Fruit fly (Drosophila melanogaster) whole organism, adult: ENCODE data around the gene Usp39.

Experiments used
- CG11617 ChIP-seq: fragments of 200-800 bp; sonication (Bioruptor generic); optimal IDR thresholded peaks from 2 replicates; lab custom pipeline; 2017; ENCODE audit warnings: mild to moderate bottlenecking, missing biosample characterization, missing genetic modification reagents, missing genetic modification characterization
- CG12768 ChIP-seq: fragments of 200-800 bp; sonication (Bioruptor generic); optimal IDR thresholded peaks from 2 replicates; lab custom pipeline; 2017; ENCODE audit warnings: missing biosample characterization, missing genetic modification characterization, mild to moderate bottlenecking, moderate library complexity, missing genetic modification reagents
- CG14711 ChIP-seq: fragments of 200-800 bp; sonication (Bioruptor generic); optimal IDR thresholded peaks from 2 replicates; lab custom pipeline; 2018; ENCODE audit warnings: missing biosample characterization, mild to moderate bottlenecking, missing genetic modification characterization, moderate library complexity
- CG33017 ChIP-seq: fragments of 200-800 bp; sonication (Bioruptor generic); optimal IDR thresholded peaks from 2 replicates; lab custom pipeline; 2018; ENCODE audit warnings: missing biosample characterization, mild to moderate bottlenecking, missing genetic modification characterization, moderate library complexity
- CG5204 ChIP-seq: fragments of 200-800 bp; sonication (Bioruptor generic); optimal IDR thresholded peaks from 2 replicates; lab custom pipeline; 2016; ENCODE audit warnings: missing biosample characterization, missing genetic modification characterization
- CG7045 ChIP-seq: fragments of 200-800 bp; sonication (Bioruptor generic); optimal IDR thresholded peaks from 2 replicates; lab custom pipeline; 2017; ENCODE audit warnings: missing biosample characterization, mild to moderate bottlenecking, missing genetic modification characterization
- Clk ChIP-seq: fragments of 200-800 bp; sonication (Bioruptor generic); optimal IDR thresholded peaks from 2 replicates; lab custom pipeline; 2017; ENCODE audit warnings: missing biosample characterization, missing genetic modification characterization
- Crg-1 ChIP-seq: fragments of 200-800 bp; sonication (Bioruptor generic); optimal IDR thresholded peaks from 2 replicates; lab custom pipeline; 2016; ENCODE audit warnings: missing biosample characterization, missing genetic modification characterization
- Hr96 ChIP-seq: fragments of 200-800 bp; sonication (Bioruptor generic); optimal IDR thresholded peaks from 2 replicates; lab custom pipeline; 2016; ENCODE audit warnings: missing biosample characterization, missing genetic modification characterization
- Mnt ChIP-seq: fragments of 200-800 bp; sonication (Bioruptor generic); optimal IDR thresholded peaks from 2 replicates; lab custom pipeline; 2016; ENCODE audit warnings: missing biosample characterization, mild to moderate bottlenecking, missing genetic modification characterization
- bab1 ChIP-seq: fragments of 200-800 bp; sonication (Bioruptor generic); optimal IDR thresholded peaks from 3 replicates; lab custom pipeline; 2019; ENCODE audit warnings: missing biosample characterization, mild to moderate bottlenecking, missing genetic modification characterization, moderate library complexity
- cic ChIP-seq: fragments of 200-800 bp; sonication (Bioruptor generic); optimal IDR thresholded peaks from 2 replicates; lab custom pipeline; 2017; ENCODE audit warnings: missing biosample characterization, mild to moderate bottlenecking, missing genetic modification characterization, moderate library complexity
- cnc ChIP-seq, 2 experiments: fragments of >200 bp; optimal IDR thresholded peaks; 2 replicates each; lab custom pipeline; 2017
- kay ChIP-seq: fragments of 200-800 bp; sonication (Bioruptor generic); peaks from one replicate; lab custom pipeline; 2016; ENCODE audit warnings: missing biosample characterization, missing genetic modification characterization, borderline replicate concordance
- ovo ChIP-seq: fragments of 200-800 bp; sonication (Bioruptor generic); optimal IDR thresholded peaks from 2 replicates; lab custom pipeline; 2016; ENCODE audit warnings: missing biosample characterization, missing genetic modification characterization
- pad ChIP-seq: fragments of 200-800 bp; sonication (Bioruptor generic); optimal IDR thresholded peaks from 3 replicates; lab custom pipeline; 2017; ENCODE audit warnings: missing biosample characterization, missing genetic modification characterization, mild to moderate bottlenecking, moderate library complexity, missing genetic modification reagents
- tj ChIP-seq: fragments of 200-800 bp; sonication (Bioruptor generic); optimal IDR thresholded peaks from 3 replicates; lab custom pipeline; 2017; ENCODE audit warnings: missing biosample characterization, mild to moderate bottlenecking, missing genetic modification characterization, moderate library complexity
- toe ChIP-seq: fragments of 200-800 bp; sonication (Bioruptor generic); optimal IDR thresholded peaks from 2 replicates; lab custom pipeline; 2016; ENCODE audit warnings: missing biosample characterization, missing genetic modification characterization

Gene Usp39

dm6 chrX:18863748-18864482 is 5.9 kb downstream of the Usp39 start, which contains the start of the genes CG7326 and Dora:
CG7326 (minus strand) TSS chrX:18863776.
Dora (plus strand) TSS chrX:18863950.
- TF ChIP-seq tj (GFP tag; lab: Kevin White, UChicago) (peak; percentile 72), bab1 (GFP tag; lab: Kevin White, UChicago) (peak; percentile 82), CG12768 (GFP tag; lab: Kevin White, UChicago) (no peak), ovo (GFP tag; lab: Kevin White, UChicago) (peak; percentile 12), Mnt (peak; percentile 19)

- no peak for TF ChIP-seq Crg-1 (GFP tag; lab: Kevin White, UChicago)
- peak; percentile 91 for TF ChIP-seq pad (GFP tag; lab: Kevin White, UChicago)
These were observed 6.7 kb downstream of the Usp39 start for dm6 chrX:18864483-18865358.

dm6 chrX:18866289-18866832 is 8.4 kb downstream of the Usp39 start:
- no peak for TF ChIP-seq cnc (optimal IDR thresholded peaks at IDR 0.05; lab: Kevin White, UChicago)
- TF ChIP-seq cic: no peak
- TF ChIP-seq Mnt: no peak
- no peak for TF ChIP-seq ovo (GFP tag; lab: Kevin White, UChicago)
- no peak for TF ChIP-seq Hr96
- TF ChIP-seq kay (GFP tag; lab: Kevin White, UChicago): no peak
- no peak for TF ChIP-seq bab1 (GFP tag; lab: Kevin White, UChicago)
- TF ChIP-seq tj (GFP tag; lab: Kevin White, UChicago): no peak
- no peak for TF ChIP-seq CG11617 (GFP tag; lab: Kevin White, UChicago)
- no peak for TF ChIP-seq CG12768 (GFP tag; lab: Kevin White, UChicago)
- TF ChIP-seq toe (GFP tag; lab: Kevin White, UChicago): no peak
- TF ChIP-seq CG5204: no peak
- no peak for TF ChIP-seq pad (GFP tag; lab: Kevin White, UChicago)

dm6 chrX:18868142-18868541 is 10.1 kb downstream of the Usp39 start:
- TF ChIP-seq tj (GFP tag; lab: Kevin White, UChicago) (peak; percentile 83), CG12768 (GFP tag; lab: Kevin White, UChicago) (no peak)

- TF ChIP-seq CG11617 (GFP tag; lab: Kevin White, UChicago) (no peak), bab1 (GFP tag; lab: Kevin White, UChicago) (peak; percentile 31)
These were observed 11.6 kb downstream of the Usp39 start for dm6 chrX:18869489-18870132.

- TF ChIP-seq ovo (GFP tag; lab: Kevin White, UChicago) (no peak), cnc (optimal IDR thresholded peaks at IDR 0.05; lab: Kevin White, UChicago) (no peak), CG14711 (tag; lab: Kevin White, UChicago) (peak; percentile 77), Hr96 (no peak), CG5204 (no peak), kay (GFP tag; lab: Kevin White, UChicago) (peak; percentile 30), CG33017 (tag; lab: Kevin White, UChicago) (no peak), CG12768 (GFP tag; lab: Kevin White, UChicago) (no peak), Clk (GFP tag; lab: Kevin White, UChicago) (no peak), CG7045 (GFP tag; lab: Kevin White, UChicago) (no peak), pad (GFP tag; lab: Kevin White, UChicago) (no peak), bab1 (GFP tag; lab: Kevin White, UChicago) (no peak)
These were observed 26.1 kb downstream of the Usp39 start, which contains the start of gene CG7332 for dm6 chrX:18883999-18884671. CG7332 (plus strand) TSS chrX:18884513.

- TF ChIP-seq bab1 (GFP tag; lab: Kevin White, UChicago) (peak; percentile 32), CG14711 (tag; lab: Kevin White, UChicago) (no peak)
These were observed 35.4 kb downstream of the Usp39 start, which contains the start of gene Flacc for dm6 chrX:18893433-18893832. Flacc (minus strand) TSS chrX:18893636.
